Fruit fly (Drosophila melanogaster) whole organism, embryonic: ENCODE measurements around the gene Ntf-2r.

Experiments used
- Asciz ChIP-seq: fragments of 200-800 bp; sonication (Bioruptor generic); optimal IDR thresholded peaks from 2 replicates; lab custom pipeline; 2017; ENCODE audit warnings: missing biosample characterization, mild to moderate bottlenecking, missing genetic modification characterization, missing genetic modification reagents
- Bdp1 ChIP-seq: fragments of 200-800 bp; sonication (Bioruptor generic); optimal IDR thresholded peaks from 3 replicates; lab custom pipeline; 2016; ENCODE audit warnings: missing biosample characterization, missing genetic modification characterization
- CG10565 ChIP-seq: fragments of 200-800 bp; sonication (Bioruptor generic); optimal IDR thresholded peaks from 3 replicates; lab custom pipeline; 2016; ENCODE audit warnings: missing biosample characterization, mild to moderate bottlenecking, missing genetic modification characterization
- CG10654 ChIP-seq: fragments of 200-800 bp; sonication (Bioruptor generic); optimal IDR thresholded peaks from 2 replicates; lab custom pipeline; 2016; ENCODE audit warnings: missing biosample characterization, missing genetic modification characterization
- CG10959 ChIP-seq: fragments of 200-800 bp; sonication (Bioruptor generic); IDR thresholded peaks from 2 replicates; pipeline ENCODE4 v1.3.6; 2022; ENCODE audit warnings: missing biosample characterization, missing genetic modification characterization
- CG12155 ChIP-seq: fragments of 200-800 bp; sonication (Bioruptor generic); optimal IDR thresholded peaks from 3 replicates; lab custom pipeline; 2016; ENCODE audit warnings: missing biosample characterization, missing genetic modification characterization
- CG12236 ChIP-seq: fragments of 200-800 bp; sonication (Bioruptor generic); optimal IDR thresholded peaks from 2 replicates; lab custom pipeline; 2016; ENCODE audit warnings: missing biosample characterization, missing genetic modification characterization
- CG12769 ChIP-seq: fragments of 200-800 bp; sonication (Bioruptor generic); optimal IDR thresholded peaks from 2 replicates; lab custom pipeline; 2019; ENCODE audit warnings: missing biosample characterization, mild to moderate bottlenecking, missing genetic modification characterization, moderate library complexity
- CG13287 ChIP-seq: fragments of 200-800 bp; sonication (Bioruptor generic); IDR thresholded peaks from 2 replicates; pipeline ENCODE4 v1.3.6; 2022; ENCODE audit warnings: missing biosample characterization, missing genetic modification characterization; ENCODE audit not compliant: partially characterized antibody
- CG14710 ChIP-seq: fragments of 200-800 bp; sonication (Bioruptor generic); optimal IDR thresholded peaks from 3 replicates; lab custom pipeline; 2019; ENCODE audit warnings: missing biosample characterization, mild to moderate bottlenecking, missing genetic modification characterization, moderate library complexity
- CG1602 ChIP-seq: fragments of 200-800 bp; sonication (Bioruptor generic); optimal IDR thresholded peaks from 3 replicates; lab custom pipeline; 2016; ENCODE audit warnings: missing biosample characterization, missing genetic modification characterization
- CG18011 ChIP-seq: fragments of 200-800 bp; sonication (Bioruptor generic); optimal IDR thresholded peaks from 2 replicates; lab custom pipeline; 2017; ENCODE audit warnings: missing biosample characterization, missing genetic modification characterization, mild to moderate bottlenecking, moderate library complexity, missing genotype
- CG32532 ChIP-seq: fragments of 200-800 bp; sonication (Bioruptor generic); IDR thresholded peaks from 2 replicates; pipeline ENCODE4 v1.3.6; 2022; ENCODE audit warnings: missing biosample characterization, missing genetic modification characterization
- CG3281 ChIP-seq: fragments of 200-800 bp; sonication (Bioruptor generic); optimal IDR thresholded peaks from 3 replicates; lab custom pipeline; 2017; ENCODE audit warnings: missing biosample characterization, mild to moderate bottlenecking, missing genetic modification characterization
- CG34422 ChIP-seq: fragments of 200-800 bp; sonication (Bioruptor generic); IDR thresholded peaks from 3 replicates; pipeline ENCODE4 v1.3.6; 2022; ENCODE audit warnings: missing biosample characterization, missing genetic modification characterization
- CG3995 ChIP-seq: fragments of 200-800 bp; sonication (Bioruptor generic); optimal IDR thresholded peaks from 3 replicates; lab custom pipeline; 2016; ENCODE audit warnings: missing biosample characterization, missing genetic modification characterization
- CG6254 ChIP-seq: fragments of 200-800 bp; sonication (Bioruptor generic); optimal IDR thresholded peaks from 3 replicates; lab custom pipeline; 2017; ENCODE audit warnings: mild to moderate bottlenecking, missing biosample characterization, missing genetic modification reagents, missing genetic modification characterization
- CG6683 ChIP-seq: fragments of 200-800 bp; sonication (Bioruptor generic); optimal IDR thresholded peaks from 2 replicates; lab custom pipeline; 2017; ENCODE audit warnings: missing biosample characterization, mild to moderate bottlenecking, missing genetic modification characterization, missing genetic modification reagents
- CG7357 ChIP-seq: fragments of 200-800 bp; sonication (Bioruptor generic); IDR thresholded peaks from 3 replicates; pipeline ENCODE4 v1.3.6; 2022; ENCODE audit warnings: missing biosample characterization, missing genetic modification characterization
- CG7745 ChIP-seq: fragments of 200-800 bp; sonication (Bioruptor generic); optimal IDR thresholded peaks from 2 replicates; lab custom pipeline; 2018; ENCODE audit warnings: missing biosample characterization, mild to moderate bottlenecking, missing genetic modification characterization, moderate library complexity
- CG8281 ChIP-seq: fragments of 200-800 bp; sonication (Bioruptor generic); optimal IDR thresholded peaks from 2 replicates; lab custom pipeline; 2018; ENCODE audit warnings: missing biosample characterization, mild to moderate bottlenecking, missing genetic modification characterization, moderate library complexity
- CHES-1-like ChIP-seq: fragments of 200-800 bp; sonication (Bioruptor generic); optimal IDR thresholded peaks from 2 replicates; lab custom pipeline; 2016; ENCODE audit warnings: missing biosample characterization, missing genetic modification characterization
- Doc2 ChIP-seq: fragments of 200-800 bp; sonication (Bioruptor generic); IDR thresholded peaks from 2 replicates; pipeline ENCODE4 v1.3.6; 2022; ENCODE audit warnings: missing biosample characterization, missing genetic modification characterization
- E2f1 ChIP-seq: fragments of 200-800 bp; sonication (Bioruptor generic); IDR thresholded peaks from 2 replicates; pipeline ENCODE4 v1.3.6; 2022; ENCODE audit warnings: missing biosample characterization, missing genetic modification characterization
- Ets65A ChIP-seq: fragments of 200-800 bp; sonication (Bioruptor generic); peaks from one replicate; lab custom pipeline; 2016; ENCODE audit warnings: missing biosample characterization, missing genetic modification characterization
- Ets97D ChIP-seq: fragments of 200-800 bp; sonication (Bioruptor generic); optimal IDR thresholded peaks from 3 replicates; lab custom pipeline; 2016; ENCODE audit warnings: missing biosample characterization, missing genetic modification characterization
- Fer2 ChIP-seq: fragments of 200-800 bp; sonication (Bioruptor generic); optimal IDR thresholded peaks from 2 replicates; lab custom pipeline; 2018; ENCODE audit warnings: missing biosample characterization, mild to moderate bottlenecking, missing genetic modification characterization, moderate library complexity
- GATAe ChIP-seq: fragments of 200-800 bp; sonication (Bioruptor generic); conservative IDR thresholded peaks from 2 replicates; pipeline ENCODE4 v1.3.6; 2022; ENCODE audit warnings: missing biosample characterization, missing genetic modification characterization
- MBD-R2 ChIP-seq: fragments of 200-800 bp; sonication (Bioruptor generic); IDR thresholded peaks from 2 replicates; pipeline ENCODE4 v1.3.6; 2022; ENCODE audit warnings: missing biosample characterization, missing genetic modification characterization
- Med ChIP-seq: fragments of 200-800 bp; sonication (Bioruptor generic); peaks from one replicate; lab custom pipeline; 2016; ENCODE audit warnings: missing biosample characterization, missing genetic modification characterization, mild to moderate bottlenecking, inconsistent platforms, moderate library complexity
- Six4 ChIP-seq: fragments of 200-800 bp; sonication (Bioruptor generic); optimal IDR thresholded peaks from 2 replicates; lab custom pipeline; 2016; ENCODE audit warnings: missing biosample characterization, missing genetic modification characterization
- Sox102F ChIP-seq: fragments of 200-800 bp; sonication (Bioruptor generic); optimal IDR thresholded peaks from 2 replicates; lab custom pipeline; 2018; ENCODE audit warnings: missing biosample characterization, mild to moderate bottlenecking, missing genetic modification characterization, moderate library complexity
- Xrp1 ChIP-seq: fragments of 200-800 bp; sonication (Bioruptor generic); IDR thresholded peaks from 2 replicates; pipeline ENCODE4 v1.3.6; 2022; ENCODE audit warnings: missing biosample characterization, missing genetic modification characterization
- bsh ChIP-seq, 2 experiments: fragments of 200-800 bp; sonication (Bioruptor generic); optimal IDR thresholded peaks; 2 replicates each; lab custom pipeline; 2017 to 2018; ENCODE audit warnings: mild to moderate bottlenecking in 2 of 2, missing biosample characterization in 2 of 2, missing genetic modification characterization in 2 of 2, moderate library complexity in 1 of 2
- caup ChIP-seq: fragments of 200-800 bp; sonication (Bioruptor generic); optimal IDR thresholded peaks from 3 replicates; lab custom pipeline; 2017; ENCODE audit warnings: missing biosample characterization, mild to moderate bottlenecking, missing genetic modification characterization, moderate library complexity; ENCODE audit not compliant: severe bottlenecking
- cg ChIP-seq: fragments of 200-800 bp; sonication (Bioruptor generic); optimal IDR thresholded peaks from 3 replicates; lab custom pipeline; 2019; ENCODE audit warnings: missing biosample characterization, mild to moderate bottlenecking, missing genetic modification characterization, moderate library complexity
- dysf ChIP-seq: fragments of 200-800 bp; sonication (Bioruptor generic); IDR thresholded peaks from 3 replicates; pipeline ENCODE4 v1.3.6; 2022; ENCODE audit warnings: missing biosample characterization, missing genetic modification characterization
- eve ChIP-seq, 2 experiments: fragments of >200 bp; optimal IDR thresholded peaks; 2 replicates each; lab custom pipeline; 2017; ENCODE audit warnings: missing biosample characterization in 2 of 2, missing genetic modification characterization in 2 of 2
- exex ChIP-seq: fragments of 200-800 bp; sonication (Bioruptor generic); optimal IDR thresholded peaks from 4 replicates; lab custom pipeline; 2018; ENCODE audit warnings: missing biosample characterization, mild to moderate bottlenecking, missing genetic modification characterization, moderate library complexity
- ind ChIP-seq: fragments of 200-800 bp; sonication (Bioruptor generic); optimal IDR thresholded peaks from 3 replicates; lab custom pipeline; 2016; ENCODE audit warnings: missing biosample characterization, missing genetic modification characterization
- lbe ChIP-seq: fragments of 200-800 bp; sonication (Bioruptor generic); optimal IDR thresholded peaks from 2 replicates; lab custom pipeline; 2016; ENCODE audit warnings: missing biosample characterization, mild to moderate bottlenecking, missing genetic modification characterization
- lmd ChIP-seq: fragments of 200-800 bp; sonication (Bioruptor generic); IDR thresholded peaks from 2 replicates; pipeline ENCODE4 v1.3.6; 2022; ENCODE audit warnings: missing biosample characterization, missing genetic modification characterization
- nom ChIP-seq: fragments of 200-800 bp; sonication (Bioruptor generic); optimal IDR thresholded peaks from 2 replicates; lab custom pipeline; 2017; ENCODE audit warnings: missing biosample characterization, missing genetic modification characterization, mild to moderate bottlenecking, moderate library complexity, missing genetic modification reagents
- pb ChIP-seq: fragments of 200-800 bp; sonication (Bioruptor generic); optimal IDR thresholded peaks from 3 replicates; lab custom pipeline; 2016; ENCODE audit warnings: missing biosample characterization, missing genetic modification characterization
- pho ChIP-seq: fragments of 200-800 bp; sonication (Bioruptor generic); optimal IDR thresholded peaks from 2 replicates; lab custom pipeline; 2016; ENCODE audit warnings: missing biosample characterization, missing genetic modification characterization
- ro ChIP-seq: fragments of 200-800 bp; sonication (Bioruptor generic); IDR thresholded peaks from 2 replicates; pipeline ENCODE4 v1.3.6; 2022; ENCODE audit warnings: missing biosample characterization, missing genetic modification characterization
- run ChIP-seq: fragments of 200-800 bp; sonication (Bioruptor generic); optimal IDR thresholded peaks from 3 replicates; lab custom pipeline; 2018; ENCODE audit warnings: missing biosample characterization, mild to moderate bottlenecking, missing genetic modification characterization
- salm ChIP-seq: fragments of 200-800 bp; sonication (Bioruptor generic); optimal IDR thresholded peaks from 2 replicates; lab custom pipeline; 2018; ENCODE audit warnings: missing biosample characterization, mild to moderate bottlenecking, missing genetic modification characterization
- sc ChIP-seq, 3 experiments: fragments of >200 bp in 2 of 3; fragments of 200-800 bp in 1 of 3; sonication (Bioruptor generic) in 1 of 3; optimal IDR thresholded peaks; 2 replicates in 2 of 3; 3 replicates in 1 of 3; lab custom pipeline; 2017; ENCODE audit warnings: mild to moderate bottlenecking in 1 of 3, missing biosample characterization in 1 of 3, missing genetic modification characterization in 1 of 3, missing genetic modification reagents in 1 of 3
- stwl ChIP-seq: fragments of 200-800 bp; sonication (Bioruptor generic); optimal IDR thresholded peaks from 3 replicates; lab custom pipeline; 2018; ENCODE audit warnings: missing biosample characterization, mild to moderate bottlenecking, missing genetic modification characterization, moderate library complexity
- usp ChIP-seq: fragments of >200 bp; optimal IDR thresholded peaks from 2 replicates; lab custom pipeline; 2017; ENCODE audit warnings: missing biosample characterization, missing genetic modification characterization

The Ntf-2r gene

DNA sequence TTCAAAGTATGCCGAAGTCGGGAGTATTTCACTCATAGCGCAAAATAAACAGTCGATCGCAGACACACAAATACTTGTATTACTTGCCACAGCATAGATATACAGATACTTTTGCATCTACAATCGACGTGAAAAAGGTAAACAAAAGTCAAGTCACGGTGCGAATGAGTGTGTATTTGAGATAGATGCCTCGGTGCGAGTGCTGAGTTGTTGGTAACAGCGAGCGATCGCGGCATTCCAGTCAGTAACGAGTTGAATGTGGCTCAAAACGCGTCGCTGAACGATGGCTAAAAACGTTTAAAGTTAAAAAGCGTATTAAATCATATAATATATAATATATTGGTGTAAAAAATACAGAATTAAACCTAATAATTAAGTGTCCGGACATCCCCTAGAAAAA is 30.8 kb downstream of the Ntf-2r start, which contains the start of gene grnd (continued):
- TF ChIP-seq bsh (GFP tag; optimal IDR thresholded peaks at IDR 0.05; lab: Kevin White, UChicago) = no peak
- TF ChIP-seq CG7357 (GFP tag; lab: Robert Waterston, UW) = no peak
- no peak for TF ChIP-seq CG6254 (GFP tag; lab: Kevin White, UChicago)
- no peak for TF ChIP-seq Fer2 (tag; lab: Kevin White, UChicago)
- no peak for TF ChIP-seq stwl
- no peak for TF ChIP-seq lmd (GFP tag; lab: Robert Waterston, UW)
- TF ChIP-seq eve (GFP tag; optimal IDR thresholded peaks at IDR 0.05; lab: Kevin White, UChicago) = peak in 1 of 2 experiments; percentile 22
- TF ChIP-seq lbe (GFP tag; lab: Kevin White, UChicago) = no peak
- no peak for TF ChIP-seq ro (GFP tag; lab: Robert Waterston, UW)
- no peak for TF ChIP-seq Asciz
- TF ChIP-seq Ets65A = no peak
- no peak for TF ChIP-seq Med (GFP tag; lab: Kevin White, UChicago)
- no peak for TF ChIP-seq GATAe (GFP tag; lab: Robert Waterston, UW)
- TF ChIP-seq CG3995 = peak; percentile 73
- TF ChIP-seq CG34422 = no peak
- no peak for TF ChIP-seq CHES-1-like (GFP tag; lab: Kevin White, UChicago)
- no peak for TF ChIP-seq Six4
- no peak for TF ChIP-seq dysf (GFP tag; lab: Robert Waterston, UW)
- TF ChIP-seq CG10565 (GFP tag; lab: Kevin White, UChicago) = no peak
- no peak for TF ChIP-seq CG12769
- TF ChIP-seq nom (GFP tag; lab: Kevin White, UChicago) = peak; percentile 4
- no peak for TF ChIP-seq CG18011
- TF ChIP-seq CG14710 (tag; lab: Kevin White, UChicago) = no peak
- no peak for TF ChIP-seq Xrp1 (GFP tag; lab: Robert Waterston, UW)
- TF ChIP-seq caup (GFP tag; lab: Kevin White, UChicago) = no peak
- TF ChIP-seq CG6683 (GFP tag; lab: Kevin White, UChicago) = no peak
- TF ChIP-seq Bdp1 (GFP tag; lab: Kevin White, UChicago) = no peak
- no peak for TF ChIP-seq Sox102F (GFP tag; lab: Kevin White, UChicago)
- no peak for TF ChIP-seq usp (GFP tag; lab: Kevin White, UChicago)
- TF ChIP-seq CG12236 (GFP tag; lab: Kevin White, UChicago) = no peak
- TF ChIP-seq pho (GFP tag; lab: Kevin White, UChicago) = no peak
- no peak for TF ChIP-seq CG3281 (GFP tag; lab: Kevin White, UChicago)
- peak; percentile 72 for TF ChIP-seq cg (GFP tag; lab: Kevin White, UChicago)
- no peak for TF ChIP-seq salm (tag; lab: Kevin White, UChicago)
- no peak for TF ChIP-seq ind (GFP tag; lab: Kevin White, UChicago)
- TF ChIP-seq pb (GFP tag; lab: Kevin White, UChicago) = no peak
- TF ChIP-seq Ets97D (GFP tag; lab: Kevin White, UChicago) = no peak
- no peak for TF ChIP-seq CG8281
- TF ChIP-seq Doc2 (GFP tag; lab: Robert Waterston, UW) = no peak
- TF ChIP-seq CG12155 (GFP tag; lab: Kevin White, UChicago) = peak; percentile 81
- TF ChIP-seq run (tag; lab: Kevin White, UChicago) = no peak
- no peak for TF ChIP-seq CG7745
- TF ChIP-seq sc (optimal IDR thresholded peaks at IDR 0.05; lab: Kevin White, UChicago) = no peak
- TF ChIP-seq sc (GFP tag; optimal IDR thresholded peaks at IDR 0.05; lab: Kevin White, UChicago) = no peak
- TF ChIP-seq CG32532 (GFP tag; lab: Robert Waterston, UW) = no peak
- TF ChIP-seq CG13287 (GFP tag; lab: Robert Waterston, UW) = peak; percentile 15; the same call in 1 of the 2 replicates
- TF ChIP-seq MBD-R2 (GFP tag; lab: Robert Waterston, UW) = no peak
- TF ChIP-seq CG10654 (GFP tag; lab: Kevin White, UChicago) = no peak
- TF ChIP-seq CG1602 = no peak
- TF ChIP-seq CG10959 = no peak
- no peak for TF ChIP-seq exex (tag; lab: Kevin White, UChicago)
- no peak for TF ChIP-seq E2f1 (GFP tag; lab: Robert Waterston, UW)
